Fruit fly (Drosophila melanogaster): ENCODE measurements around the gene CG32563.

The CG32563 gene

DNA sequence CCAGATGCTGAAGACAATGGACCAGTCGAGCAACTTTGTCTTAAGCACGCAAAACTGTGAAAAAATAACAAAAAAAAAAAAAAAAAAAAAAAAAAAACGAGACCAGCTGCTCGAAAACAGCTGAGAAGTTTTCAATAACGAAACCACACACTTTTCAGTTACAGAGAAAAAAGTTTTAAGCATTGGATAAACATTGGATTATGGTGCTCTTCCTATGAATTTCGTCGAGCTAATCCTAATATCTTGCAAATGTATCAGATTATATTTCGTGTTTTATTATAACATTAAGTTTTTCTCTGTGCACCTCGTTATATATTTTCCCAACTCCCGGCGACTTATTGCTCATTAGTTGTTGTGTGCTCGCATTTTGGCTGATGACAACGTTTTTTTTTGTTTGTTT, 31.7 kb upstream of the CG32563 start (continued):
- no peak for TF ChIP-seq ftz-f1 (GFP tag; optimal IDR thresholded peaks at IDR 0.05)
- no peak for TF ChIP-seq D (optimal IDR thresholded peaks at IDR 0.05)
- TF ChIP-seq D (GFP tag; optimal IDR thresholded peaks at IDR 0.05): no peak
- TF ChIP-seq CG43689 (GFP tag; IDR thresholded peaks at IDR 0.05): no peak
- no peak for TF ChIP-seq aop (GFP tag; IDR thresholded peaks at IDR 0.05)
- 0 out of 3 replicates have a peak, but pooled peaks have one; percentile 43 for TF ChIP-seq CG3726 (GFP tag; IDR thresholded peaks at IDR 0.05)
- peak; percentile 61; the same call in 2 of the 3 replicates for TF ChIP-seq Dbx (GFP tag; IDR thresholded peaks at IDR 0.05)
- TF ChIP-seq jigr1 (GFP tag; IDR thresholded peaks at IDR 0.05): no peak
- TF ChIP-seq tup (GFP tag; optimal IDR thresholded peaks at IDR 0.05): no peak
- TF ChIP-seq CG31388 (GFP tag; optimal IDR thresholded peaks at IDR 0.05): no peak
- TF ChIP-seq Scr (GFP tag; IDR thresholded peaks at IDR 0.05; ENCODE audit: partially characterized antibody): no peak
- no peak for TF ChIP-seq pzg (GFP tag; optimal IDR thresholded peaks at IDR 0.05)
- TF ChIP-seq stc (GFP tag; IDR thresholded peaks at IDR 0.05): peak; percentile 68
- no peak for TF ChIP-seq Eip74EF (GFP tag; optimal IDR thresholded peaks at IDR 0.05)
- peak; percentile 47 for TF ChIP-seq lilli (GFP tag; optimal IDR thresholded peaks at IDR 0.05)
- no peak for TF ChIP-seq CG6791 (GFP tag; IDR thresholded peaks at IDR 0.05; ENCODE audit: partially characterized antibody)
- no peak for TF ChIP-seq zen2 (GFP tag; IDR thresholded peaks at IDR 0.05; ENCODE audit: partially characterized antibody)
- TF ChIP-seq Ptx1 (GFP tag; IDR thresholded peaks at IDR 0.05): peak; percentile 75
- no peak for TF ChIP-seq gt (GFP tag; IDR thresholded peaks at IDR 0.05)
- TF ChIP-seq tio (GFP tag; optimal IDR thresholded peaks at IDR 0.05): peak; percentile 43
- TF ChIP-seq CG12744 (GFP tag; optimal IDR thresholded peaks at IDR 0.05): peak; percentile 36
- no peak for TF ChIP-seq emc (GFP tag; optimal IDR thresholded peaks at IDR 0.05)
- no peak for TF ChIP-seq CG10565 (GFP tag; optimal IDR thresholded peaks at IDR 0.05)
- peak; percentile 54 for TF ChIP-seq Xbp1 (GFP tag; optimal IDR thresholded peaks at IDR 0.05)
- TF ChIP-seq CG4282 (GFP tag; optimal IDR thresholded peaks at IDR 0.05): no peak
- TF ChIP-seq Dp (GFP tag; optimal IDR thresholded peaks at IDR 0.05): no peak
- TF ChIP-seq NC2β (GFP tag; optimal IDR thresholded peaks at IDR 0.05): peak; percentile 0
- TF ChIP-seq org-1 (GFP tag; optimal IDR thresholded peaks at IDR 0.05): no peak
- TF ChIP-seq ken (GFP tag; IDR thresholded peaks at IDR 0.05): no peak
- peak; percentile 63 for TF ChIP-seq E2f1 (GFP tag; IDR thresholded peaks at IDR 0.05)
- TF ChIP-seq Optix (GFP tag; IDR thresholded peaks at IDR 0.05): no peak
- TF ChIP-seq CG11247 (GFP tag; IDR thresholded peaks at IDR 0.05): peak; percentile 54; the same call in 1 of the 2 replicates

DNA sequence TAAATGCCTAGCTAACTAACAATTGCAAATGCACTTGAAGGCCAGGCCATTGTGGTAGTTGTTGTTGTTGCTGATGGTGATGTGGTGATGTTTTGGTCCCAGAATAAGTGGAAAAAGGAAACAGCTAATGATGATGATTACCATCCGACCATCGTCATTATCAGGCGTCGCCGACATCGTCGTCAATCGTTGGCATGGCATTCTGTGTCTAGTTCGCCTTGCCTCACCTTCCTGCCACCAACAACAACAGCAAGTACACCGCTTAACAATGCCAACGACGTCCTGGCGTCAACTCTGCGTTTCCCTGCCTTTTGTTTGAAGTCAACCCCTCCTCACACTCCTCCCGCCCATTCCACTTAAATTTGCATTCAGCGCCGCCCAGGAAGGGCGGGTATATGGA, 30.6 kb upstream of the CG32563 start:
- TF ChIP-seq Bteb2 (GFP tag; optimal IDR thresholded peaks at IDR 0.05) (no peak), CG4360 (GFP tag; IDR thresholded peaks at IDR 0.05) (peak; percentile 54), zen (tag; optimal IDR thresholded peaks at IDR 0.05) (peak; percentile 87)

DNA sequence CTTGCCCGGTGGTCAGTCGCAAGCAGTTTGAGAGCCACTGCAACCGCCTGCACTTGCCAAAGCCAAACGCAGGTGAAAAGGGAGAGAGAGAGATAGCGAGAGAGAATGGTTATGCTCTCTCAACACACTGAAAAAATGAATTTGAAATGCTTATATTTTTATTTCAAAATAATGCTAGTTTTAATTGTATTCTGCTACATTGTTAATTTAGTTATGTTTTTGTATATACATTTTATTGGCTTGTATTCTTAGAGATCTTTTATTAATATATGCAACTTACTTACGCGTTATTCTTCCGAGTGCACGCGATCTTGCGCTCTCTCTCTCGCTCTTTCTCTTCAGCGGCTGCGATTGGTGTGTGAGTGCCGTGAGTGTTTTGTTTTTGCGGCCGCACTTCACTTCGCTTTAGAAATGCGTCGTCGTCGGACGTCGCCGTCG, 29.7 kb upstream of the CG32563 start:
- peak; percentile 93 for TF ChIP-seq kah (GFP tag; optimal IDR thresholded peaks at IDR 0.05)
- TF ChIP-seq unpg (GFP tag; optimal IDR thresholded peaks at IDR 0.05): no peak
- TF ChIP-seq ATbp (GFP tag; optimal IDR thresholded peaks at IDR 0.05): no peak
- TF ChIP-seq corto (GFP tag; optimal IDR thresholded peaks at IDR 0.05): peak; percentile 98
- peak; percentile 98 for TF ChIP-seq ro (GFP tag; IDR thresholded peaks at IDR 0.05)
- no peak for TF ChIP-seq hb (GFP tag; IDR thresholded peaks at IDR 0.05; ENCODE audit: partially characterized antibody)
- no peak for TF ChIP-seq CG9817 (tag; optimal IDR thresholded peaks at IDR 0.05)
- peak; percentile 98 for TF ChIP-seq bab2 (GFP tag; optimal IDR thresholded peaks at IDR 0.05)
- TF ChIP-seq lov (optimal IDR thresholded peaks at IDR 0.05): no peak
- TF ChIP-seq lov (GFP tag; IDR thresholded peaks at IDR 0.05): peak; percentile 98
- TF ChIP-seq NC2β (GFP tag; optimal IDR thresholded peaks at IDR 0.05): no peak
- TF ChIP-seq danr (GFP tag; IDR thresholded peaks at IDR 0.05): peak; percentile 98
- peak; percentile 96 for TF ChIP-seq Rx (GFP tag; IDR thresholded peaks at IDR 0.05)
- TF ChIP-seq psq (GFP tag; optimal IDR thresholded peaks at IDR 0.05): no peak
- TF ChIP-seq Sox102F (GFP tag; optimal IDR thresholded peaks at IDR 0.05): no peak
- peak; percentile 77 for TF ChIP-seq en (GFP tag; optimal IDR thresholded peaks at IDR 0.05)
- TF ChIP-seq CG7556 (GFP tag; optimal IDR thresholded peaks at IDR 0.05): no peak
- no peak for TF ChIP-seq CG8388 (GFP tag; optimal IDR thresholded peaks at IDR 0.05)
